Worm (Caenorhabditis elegans) whole organism, early embryonic: ENCODE data around the gene sec-6.

ENCODE experiments used
- B0310.2 ChIP-seq: sonication (generic microtip); optimal IDR thresholded peaks from 2 replicates; lab custom pipeline; 2016; ENCODE audit warnings: mild to moderate bottlenecking, missing genetic modification characterization, missing compliant biosample characterization
- F13C5.2 ChIP-seq: sonication (generic microtip); optimal IDR thresholded peaks from 2 replicates; lab custom pipeline; 2017; ENCODE audit warnings: mild to moderate bottlenecking, missing genetic modification characterization, inconsistent platforms, missing compliant biosample characterization
- aly-1 ChIP-seq: sonication (generic microtip); optimal IDR thresholded peaks from 2 replicates; lab custom pipeline; 2016; ENCODE audit warnings: missing genetic modification characterization, missing compliant biosample characterization
- ama-1 ChIP-seq: fragments of 150-350 bp; optimal IDR thresholded peaks from 2 replicates; lab custom pipeline; 2014
- ceh-36 ChIP-seq: sonication (generic microtip); optimal IDR thresholded peaks from 2 replicates; lab custom pipeline; 2016; ENCODE audit warnings: missing genetic modification characterization, inconsistent platforms, missing compliant biosample characterization
- ets-7 ChIP-seq: sonication (generic microtip); optimal IDR thresholded peaks from 2 replicates; lab custom pipeline; 2016; ENCODE audit warnings: missing genotype, missing genetic modification characterization, missing compliant biosample characterization
- flt-1 ChIP-seq: fragments of 200-800 bp; sonication (Bioruptor generic); IDR thresholded peaks from 2 replicates; pipeline ENCODE4 v1.3.6; 2022; ENCODE audit warnings: missing genetic modification characterization, missing compliant biosample characterization
- hmg-4 ChIP-seq: fragments of 200-800 bp; sonication (Bioruptor generic); optimal IDR thresholded peaks from 2 replicates; lab custom pipeline; 2018; ENCODE audit warnings: mild to moderate bottlenecking, missing genetic modification characterization, missing compliant biosample characterization
- hnd-1 ChIP-seq: sonication (generic microtip); optimal IDR thresholded peaks from 2 replicates; lab custom pipeline; 2016; ENCODE audit warnings: missing genetic modification characterization, missing compliant biosample characterization
- scrt-1 ChIP-seq: fragments of 200-800 bp; sonication (Bioruptor generic); IDR thresholded peaks from 2 replicates; pipeline ENCODE4 v1.3.6; 2022; ENCODE audit warnings: missing genetic modification characterization, missing compliant biosample characterization
- tbx-37 ChIP-seq: fragments of 200-800 bp; sonication (Bioruptor generic); conservative IDR thresholded peaks from 2 replicates; pipeline ENCODE4 v1.3.6; 2022; ENCODE audit warnings: missing genetic modification reagents, missing genetic modification characterization, missing compliant biosample characterization
- tra-4 ChIP-seq: sonication (generic microtip); optimal IDR thresholded peaks from 2 replicates; lab custom pipeline; 2017; ENCODE audit warnings: missing genetic modification characterization, missing compliant biosample characterization

ce11 chrII:5388786-5389421, 29.6 kb downstream of the sec-6 start, which contains the start of gene rsp-4:
- TF ChIP-seq ama-1 (lab: Kevin White, UChicago), result no peak
- no peak for TF ChIP-seq ceh-36 (tag; lab: Kevin White, UChicago)
- TF ChIP-seq tbx-37, result no peak
- TF ChIP-seq aly-1 (tag; lab: Kevin White, UChicago), result no peak
- no peak for TF ChIP-seq scrt-1 (GFP tag; lab: Robert Waterston, UW)
- no peak for TF ChIP-seq B0310.2 (tag; lab: Kevin White, UChicago)
- no peak for TF ChIP-seq ets-7 (tag; lab: Kevin White, UChicago)
- no peak for TF ChIP-seq flt-1
- no peak for TF ChIP-seq hnd-1 (tag; lab: Kevin White, UChicago)
- no peak for TF ChIP-seq hmg-4
- no peak for TF ChIP-seq tra-4 (tag; lab: Kevin White, UChicago)
- no peak for TF ChIP-seq F13C5.2 (tag; lab: Kevin White, UChicago)
